Worm (Caenorhabditis elegans) whole organism, L1 larva: ENCODE data around the gene C30F2.4.

Experiments used
- elt-2 ChIP-seq: sonication (generic microtip); optimal IDR thresholded peaks from 2 replicates; lab custom pipeline; 2016; ENCODE audit warnings: missing genetic modification characterization, mild to moderate bottlenecking, inconsistent platforms, missing compliant biosample characterization, missing genetic modification reagents
- lin-35 ChIP-seq, 2 experiments: fragments of 150-350 bp; optimal IDR thresholded peaks; 2 replicates each; lab custom pipeline; 2014; ENCODE audit warnings: missing biosample characterization in 2 of 2, missing genetic modification characterization in 2 of 2, missing genetic modification reagents in 2 of 2

DNA sequence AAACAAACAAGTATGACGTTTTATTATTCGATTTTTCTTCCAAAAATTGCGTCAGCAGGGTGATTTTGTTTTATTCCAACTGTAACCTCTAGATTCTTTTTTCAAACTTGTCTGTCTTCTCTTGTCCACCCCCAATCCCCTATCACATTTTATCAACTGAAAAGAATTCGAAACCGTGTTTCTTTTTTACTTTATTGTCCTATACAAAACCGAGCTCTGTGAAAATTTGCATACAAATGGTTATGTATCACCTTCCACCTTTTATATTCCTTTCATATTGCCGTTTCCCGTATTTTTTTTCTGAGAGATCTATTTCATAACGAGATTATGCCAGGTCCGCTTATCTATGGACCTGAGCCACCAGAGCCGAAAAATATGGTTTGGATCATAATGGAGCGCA, 21.1 kb downstream of the C30F2.4 start, which contains the start of gene T27A8.7:
- TF ChIP-seq lin-35 (GFP tag; optimal IDR thresholded peaks at IDR 0.05; lab: Kevin White, UChicago) = no peak
- no peak for TF ChIP-seq elt-2 (tag; lab: Kevin White, UChicago)
